Fruit fly (Drosophila melanogaster) whole organism, embryonic: ENCODE data around the gene DopEcR.

Experiments
- BtbVII ChIP-seq: fragments of 200-800 bp; sonication (Bioruptor generic); optimal IDR thresholded peaks from 3 replicates; lab custom pipeline; 2017; ENCODE audit warnings: missing biosample characterization, mild to moderate bottlenecking, missing genetic modification characterization
- CG10366 ChIP-seq: fragments of 200-800 bp; sonication (Bioruptor generic); IDR thresholded peaks from 2 replicates; pipeline ENCODE4 v1.3.6; 2022; ENCODE audit warnings: missing biosample characterization, missing genetic modification characterization
- CG10979 ChIP-seq: fragments of 200-800 bp; sonication (Bioruptor generic); optimal IDR thresholded peaks from 2 replicates; lab custom pipeline; 2018; ENCODE audit warnings: missing biosample characterization, mild to moderate bottlenecking, missing genetic modification characterization, moderate library complexity
- CG11085 ChIP-seq: fragments of 200-800 bp; sonication (Bioruptor generic); IDR thresholded peaks from 2 replicates; pipeline ENCODE4 v1.3.6; 2022; ENCODE audit warnings: missing biosample characterization, missing genetic modification characterization
- CG12236 ChIP-seq: fragments of 200-800 bp; sonication (Bioruptor generic); optimal IDR thresholded peaks from 2 replicates; lab custom pipeline; 2016; ENCODE audit warnings: missing biosample characterization, missing genetic modification characterization
- CG12299 ChIP-seq: fragments of 200-800 bp; sonication (Bioruptor generic); optimal IDR thresholded peaks from 2 replicates; lab custom pipeline; 2018; ENCODE audit warnings: missing biosample characterization, mild to moderate bottlenecking, missing genetic modification characterization
- CG12744 ChIP-seq: fragments of 200-800 bp; sonication (Bioruptor generic); optimal IDR thresholded peaks from 2 replicates; lab custom pipeline; 2016; ENCODE audit warnings: missing biosample characterization, missing genetic modification characterization
- CG13624 ChIP-seq: fragments of 200-800 bp; sonication (Bioruptor generic); optimal IDR thresholded peaks from 2 replicates; lab custom pipeline; 2016; ENCODE audit warnings: missing biosample characterization, missing genetic modification characterization
- CG14441 ChIP-seq: fragments of 200-800 bp; sonication (Bioruptor generic); IDR thresholded peaks from 2 replicates; pipeline ENCODE4 v1.3.6; 2022; ENCODE audit warnings: missing biosample characterization, missing genetic modification characterization
- CG1529 ChIP-seq: fragments of 200-800 bp; sonication (Bioruptor generic); optimal IDR thresholded peaks from 3 replicates; lab custom pipeline; 2018; ENCODE audit warnings: missing biosample characterization, missing genetic modification characterization
- CG1647 ChIP-seq: fragments of 200-800 bp; sonication (Bioruptor generic); optimal IDR thresholded peaks from 3 replicates; lab custom pipeline; 2016; ENCODE audit warnings: missing biosample characterization, missing genetic modification characterization
- CG17568 ChIP-seq: fragments of 200-800 bp; sonication (Bioruptor generic); optimal IDR thresholded peaks from 2 replicates; lab custom pipeline; 2018; ENCODE audit warnings: missing biosample characterization, mild to moderate bottlenecking, missing genetic modification characterization, moderate library complexity
- CG17912 ChIP-seq: fragments of 200-800 bp; sonication (Bioruptor generic); optimal IDR thresholded peaks from 2 replicates; lab custom pipeline; 2018; ENCODE audit warnings: missing biosample characterization, mild to moderate bottlenecking, missing genetic modification characterization
- CG3407 ChIP-seq: fragments of 200-800 bp; sonication (Bioruptor generic); optimal IDR thresholded peaks from 2 replicates; lab custom pipeline; 2018; ENCODE audit warnings: missing biosample characterization, mild to moderate bottlenecking, missing genetic modification characterization
- CG6254 ChIP-seq: fragments of 200-800 bp; sonication (Bioruptor generic); optimal IDR thresholded peaks from 3 replicates; lab custom pipeline; 2017; ENCODE audit warnings: mild to moderate bottlenecking, missing biosample characterization, missing genetic modification reagents, missing genetic modification characterization
- CG6272 ChIP-seq: fragments of 200-800 bp; sonication (Bioruptor generic); IDR thresholded peaks from 2 replicates; pipeline ENCODE4 v1.3.6; 2022; ENCODE audit warnings: missing biosample characterization, missing genetic modification characterization
- CG6654 ChIP-seq: fragments of 200-800 bp; sonication (Bioruptor generic); optimal IDR thresholded peaks from 2 replicates; lab custom pipeline; 2017; ENCODE audit warnings: missing biosample characterization, mild to moderate bottlenecking, missing genetic modification characterization
- CG7987 ChIP-seq: fragments of 200-800 bp; sonication (Bioruptor generic); optimal IDR thresholded peaks from 2 replicates; lab custom pipeline; 2018; ENCODE audit warnings: missing biosample characterization, mild to moderate bottlenecking, missing genetic modification characterization, moderate library complexity
- CG8388 ChIP-seq: fragments of 200-800 bp; sonication (Bioruptor generic); optimal IDR thresholded peaks from 2 replicates; lab custom pipeline; 2019; ENCODE audit warnings: missing biosample characterization, mild to moderate bottlenecking, missing genetic modification characterization, moderate library complexity
- D ChIP-seq, 2 experiments: fragments of 200-800 bp in 1 of 2; fragments of >200 bp in 1 of 2; sonication (Bioruptor generic) in 1 of 2; optimal IDR thresholded peaks; 2 replicates in 1 of 2; 3 replicates in 1 of 2; lab custom pipeline; 2017; ENCODE audit warnings: mild to moderate bottlenecking in 1 of 2, missing biosample characterization in 1 of 2, missing genetic modification characterization in 1 of 2, missing genetic modification reagents in 1 of 2
- Fer3 ChIP-seq: fragments of 200-800 bp; sonication (Bioruptor generic); optimal IDR thresholded peaks from 2 replicates; lab custom pipeline; 2018; ENCODE audit warnings: missing biosample characterization, mild to moderate bottlenecking, missing genetic modification characterization, moderate library complexity
- HLH54F ChIP-seq: fragments of 200-800 bp; sonication (Bioruptor generic); optimal IDR thresholded peaks from 3 replicates; lab custom pipeline; 2016; ENCODE audit warnings: missing biosample characterization, missing genetic modification characterization
- Neu2 ChIP-seq: fragments of 200-800 bp; sonication (Bioruptor generic); optimal IDR thresholded peaks from 3 replicates; lab custom pipeline; 2016; ENCODE audit warnings: missing biosample characterization, missing genetic modification characterization, borderline replicate concordance
- Sry-β ChIP-seq: fragments of 200-800 bp; sonication (Bioruptor generic); optimal IDR thresholded peaks from 2 replicates; lab custom pipeline; 2018; ENCODE audit warnings: missing biosample characterization, mild to moderate bottlenecking, missing genetic modification characterization, moderate library complexity
- Sry-δ ChIP-seq: fragments of 200-800 bp; sonication (Bioruptor generic); optimal IDR thresholded peaks from 2 replicates; lab custom pipeline; 2016; ENCODE audit warnings: missing biosample characterization, missing genetic modification characterization
- TFAM ChIP-seq: fragments of 200-800 bp; sonication (Bioruptor generic); optimal IDR thresholded peaks from 2 replicates; lab custom pipeline; 2017; ENCODE audit warnings: missing biosample characterization, missing genetic modification characterization, inconsistent platforms
- Usf ChIP-seq: fragments of 200-800 bp; sonication (Bioruptor generic); optimal IDR thresholded peaks from 2 replicates; lab custom pipeline; 2017; ENCODE audit warnings: missing genotype, missing biosample characterization, missing genetic modification characterization
- bsh ChIP-seq, 2 experiments: fragments of 200-800 bp; sonication (Bioruptor generic); optimal IDR thresholded peaks; 2 replicates each; lab custom pipeline; 2017 to 2018; ENCODE audit warnings: mild to moderate bottlenecking in 2 of 2, missing biosample characterization in 2 of 2, missing genetic modification characterization in 2 of 2, moderate library complexity in 1 of 2
- cad ChIP-seq: fragments of >200 bp; optimal IDR thresholded peaks from 2 replicates; lab custom pipeline; 2017; ENCODE audit warnings: missing biosample characterization, missing genetic modification characterization
- chinmo ChIP-seq: fragments of 200-800 bp; sonication (Bioruptor generic); IDR thresholded peaks from 4 replicates; pipeline ENCODE4 v1.3.6; 2022; ENCODE audit warnings: missing biosample characterization, missing genetic modification characterization; ENCODE audit not compliant: partially characterized antibody
- croc ChIP-seq: fragments of 200-800 bp; sonication (Bioruptor generic); conservative IDR thresholded peaks from 3 replicates; pipeline ENCODE4 v1.3.6; 2022; ENCODE audit warnings: missing biosample characterization, missing genetic modification characterization
- dmrt99B ChIP-seq: fragments of 200-800 bp; sonication (Bioruptor generic); optimal IDR thresholded peaks from 2 replicates; lab custom pipeline; 2018; ENCODE audit warnings: missing biosample characterization, mild to moderate bottlenecking, missing genetic modification characterization, moderate library complexity
- esg ChIP-seq: fragments of 200-800 bp; sonication (Bioruptor generic); conservative IDR thresholded peaks from 2 replicates; pipeline ENCODE4 v1.3.6; 2022; ENCODE audit warnings: missing biosample characterization, missing genetic modification characterization
- fd96Cb ChIP-seq: fragments of 200-800 bp; sonication (Bioruptor generic); optimal IDR thresholded peaks from 2 replicates; lab custom pipeline; 2018; ENCODE audit warnings: missing biosample characterization, mild to moderate bottlenecking, missing genetic modification characterization, moderate library complexity
- grn ChIP-seq: fragments of 200-800 bp; sonication (Bioruptor generic); optimal IDR thresholded peaks from 3 replicates; lab custom pipeline; 2017; ENCODE audit warnings: missing biosample characterization, missing genetic modification characterization
- gsb-n ChIP-seq: fragments of 200-800 bp; sonication (Bioruptor generic); optimal IDR thresholded peaks from 3 replicates; lab custom pipeline; 2018; ENCODE audit warnings: missing biosample characterization, mild to moderate bottlenecking, missing genetic modification characterization
- hbn ChIP-seq: fragments of 200-800 bp; sonication (Bioruptor generic); IDR thresholded peaks from 2 replicates; pipeline ENCODE4 v1.3.6; 2022; ENCODE audit warnings: missing biosample characterization, missing genetic modification characterization; ENCODE audit not compliant: partially characterized antibody
- kay ChIP-seq: fragments of 200-800 bp; sonication (Bioruptor generic); optimal IDR thresholded peaks from 2 replicates; lab custom pipeline; 2016; ENCODE audit warnings: missing biosample characterization, missing genetic modification characterization
- lov ChIP-seq, 2 experiments: fragments of 200-800 bp in 1 of 2; fragments of >200 bp in 1 of 2; sonication (Bioruptor generic) in 1 of 2; IDR thresholded peaks in 1 of 2; optimal IDR thresholded peaks in 1 of 2; 2 replicates in 1 of 2; 3 replicates in 1 of 2; pipeline versions ENCODE4 v1.3.6 to Lab custom; 2017 to 2022; ENCODE audit warnings: missing biosample characterization in 1 of 2, missing genetic modification characterization in 1 of 2
- pfk ChIP-seq: fragments of 200-800 bp; sonication (Bioruptor generic); optimal IDR thresholded peaks from 2 replicates; lab custom pipeline; 2018; ENCODE audit warnings: missing biosample characterization, mild to moderate bottlenecking, missing genetic modification characterization, moderate library complexity
- pros ChIP-seq: fragments of 200-800 bp; sonication (Bioruptor generic); optimal IDR thresholded peaks from 3 replicates; lab custom pipeline; 2019; ENCODE audit warnings: missing biosample characterization, mild to moderate bottlenecking, missing genetic modification characterization, moderate library complexity
- schlank ChIP-seq: fragments of 200-800 bp; sonication (Bioruptor generic); optimal IDR thresholded peaks from 2 replicates; lab custom pipeline; 2018; ENCODE audit warnings: missing biosample characterization, mild to moderate bottlenecking, missing genetic modification characterization
- unpg ChIP-seq: fragments of 200-800 bp; sonication (Bioruptor generic); optimal IDR thresholded peaks from 3 replicates; lab custom pipeline; 2018; ENCODE audit warnings: missing biosample characterization, mild to moderate bottlenecking, missing genetic modification characterization, moderate library complexity
- vvl ChIP-seq: fragments of 200-800 bp; sonication (Bioruptor generic); IDR thresholded peaks from 2 replicates; pipeline ENCODE4 v1.3.6; 2022; ENCODE audit warnings: missing biosample characterization, missing genetic modification characterization
- zen ChIP-seq: fragments of 200-800 bp; sonication (Bioruptor generic); optimal IDR thresholded peaks from 3 replicates; lab custom pipeline; 2018; ENCODE audit warnings: missing biosample characterization, mild to moderate bottlenecking, missing genetic modification characterization, moderate library complexity

The DopEcR gene

DNA sequence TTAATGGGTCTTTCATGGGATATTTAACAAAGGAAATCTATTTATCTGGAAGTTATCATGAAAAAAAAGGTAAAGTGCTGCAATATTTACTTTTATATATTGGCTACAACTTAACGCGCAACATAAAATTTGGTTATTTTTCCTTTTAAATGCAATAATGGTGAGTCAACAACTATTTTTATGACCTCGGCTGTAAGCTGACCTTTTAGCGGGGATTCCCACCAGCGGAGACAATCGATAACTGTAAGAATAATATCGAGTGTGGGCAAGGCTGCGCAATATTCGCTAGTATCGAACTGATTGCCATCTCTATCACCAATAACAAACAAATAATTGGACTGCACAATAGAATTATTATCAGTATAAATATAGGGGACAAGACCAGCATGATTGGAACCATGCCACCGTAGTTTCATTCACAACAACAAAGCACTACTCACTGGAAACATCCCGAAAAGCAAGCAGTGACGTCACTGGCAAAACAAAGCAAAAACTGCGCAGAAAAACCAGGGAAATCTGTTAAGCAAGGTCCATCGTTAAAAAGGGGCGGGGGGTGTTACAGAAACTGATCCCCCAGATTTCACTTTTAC is 23.1 kb upstream of the DopEcR start, which contains the start of gene Syx17 (continued):
- TF ChIP-seq CG6254 (GFP tag; lab: Kevin White, UChicago): no peak
- no peak for TF ChIP-seq TFAM (GFP tag; lab: Kevin White, UChicago)
- peak; percentile 11 for TF ChIP-seq CG12236
- peak; percentile 24 for TF ChIP-seq CG17568
- no peak for TF ChIP-seq schlank (tag; lab: Kevin White, UChicago)
- TF ChIP-seq CG11085 (GFP tag; lab: Robert Waterston, UW): 0 out of 2 replicates have a peak, but pooled peaks have one; percentile 32
- TF ChIP-seq CG3407 (GFP tag; lab: Kevin White, UChicago): no peak
- TF ChIP-seq grn (GFP tag; lab: Kevin White, UChicago): peak; percentile 53
- TF ChIP-seq CG12744 (GFP tag; lab: Kevin White, UChicago): peak; percentile 38
- peak; percentile 84 for TF ChIP-seq hbn (GFP tag; lab: Robert Waterston, UW)

DNA sequence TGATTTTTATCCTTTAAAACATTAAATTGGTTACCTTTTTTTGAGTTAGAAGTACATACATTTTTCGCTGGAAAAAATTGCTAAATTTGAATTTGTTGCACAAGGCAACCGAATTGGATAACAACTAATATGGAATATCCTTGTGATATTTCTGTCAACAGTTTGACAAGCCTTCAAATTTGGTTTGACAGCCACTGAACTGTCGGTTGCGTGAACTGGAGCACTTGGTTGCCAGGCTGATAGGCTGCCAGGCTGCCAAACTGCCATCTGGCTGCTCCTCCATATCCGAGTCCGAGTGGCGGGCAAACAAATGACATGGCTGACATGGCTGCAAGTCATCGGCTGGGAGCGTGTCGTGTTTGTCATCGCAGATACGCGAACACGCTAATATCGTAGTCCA is 21.1 kb upstream of the DopEcR start:
- TF ChIP-seq cad (GFP tag; lab: Kevin White, UChicago) (peak; percentile 90), CG13624 (GFP tag; lab: Kevin White, UChicago) (no peak), CG6654 (GFP tag; lab: Kevin White, UChicago) (peak; percentile 94), CG17912 (GFP tag; lab: Kevin White, UChicago) (no peak), zen (tag; lab: Kevin White, UChicago) (no peak), Neu2 (GFP tag; lab: Kevin White, UChicago) (no peak)
- TF ChIP-seq, all 482 proteins: peak for 2

DNA sequence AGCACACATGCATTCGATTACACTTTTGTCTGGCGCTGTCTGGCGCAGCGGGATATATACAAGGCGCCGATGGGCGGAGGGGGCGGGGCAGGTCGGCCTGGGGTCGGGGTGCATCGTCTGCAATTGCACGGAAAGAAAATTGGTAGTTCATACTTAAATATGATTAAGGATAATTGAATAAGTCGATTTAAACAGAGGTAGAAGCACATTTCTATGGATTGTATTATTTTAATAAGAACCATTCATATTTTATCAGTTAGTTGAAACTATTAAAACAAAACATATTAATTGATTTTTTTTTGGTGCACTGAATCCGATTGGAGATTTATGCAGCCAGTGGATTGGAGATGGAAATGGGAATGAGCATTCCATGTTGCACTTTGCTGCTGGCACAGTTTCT is 19.7 kb upstream of the DopEcR start:
- TF ChIP-seq bsh (GFP tag; optimal IDR thresholded peaks at IDR 0.05; lab: Kevin White, UChicago) (peak in 1 of 2 experiments; percentile 72), CG10366 (GFP tag; lab: Robert Waterston, UW) (peak; percentile 34; the same call in 1 of the 2 replicates), dmrt99B (tag; lab: Kevin White, UChicago) (peak; percentile 41), CG7987 (GFP tag; lab: Kevin White, UChicago) (no peak), HLH54F (no peak), unpg (GFP tag; lab: Kevin White, UChicago) (peak; percentile 19), CG1529 (GFP tag; lab: Kevin White, UChicago) (peak; percentile 39), CG1647 (no peak), kay (no peak), CG12299 (tag; lab: Kevin White, UChicago) (no peak), D (optimal IDR thresholded peaks at IDR 0.05; lab: Kevin White, UChicago) (no peak), D (GFP tag; optimal IDR thresholded peaks at IDR 0.05; lab: Kevin White, UChicago) (peak; percentile 28), CG14441 (no peak), lov (optimal IDR thresholded peaks at IDR 0.05; lab: Kevin White, UChicago) (no peak), lov (GFP tag; IDR thresholded peaks at IDR 0.05; lab: Robert Waterston, UW) (no peak), Sry-β (GFP tag; lab: Kevin White, UChicago) (no peak), CG10979 (tag; lab: Kevin White, UChicago) (peak; percentile 67), CG8388 (GFP tag; lab: Kevin White, UChicago) (peak; percentile 13), Sry-δ (GFP tag; lab: Kevin White, UChicago) (no peak), vvl (GFP tag; lab: Robert Waterston, UW) (peak; percentile 42; the same call in 1 of the 2 replicates), Fer3 (tag; lab: Kevin White, UChicago) (no peak), pros (GFP tag; lab: Kevin White, UChicago) (no peak), esg (0 out of 2 replicates have a peak, but pooled peaks have one; percentile 14), gsb-n (tag; lab: Kevin White, UChicago) (peak; percentile 52), Usf (GFP tag; lab: Kevin White, UChicago) (no peak), pfk (GFP tag; lab: Kevin White, UChicago) (no peak), CG6272 (GFP tag; lab: Robert Waterston, UW) (no peak), fd96Cb (peak; percentile 31), BtbVII (no peak), chinmo (GFP tag; lab: Robert Waterston, UW) (0 out of 4 replicates have a peak, but pooled peaks have one; percentile 1), croc (peak; percentile 44; the same call in 2 of the 3 replicates)
